Fruit fly (Drosophila melanogaster) whole organism, pupa: Measurements from ENCODE around the gene Daxx.

ENCODE experiments used
- CG10348 ChIP-seq: fragments of 200-800 bp; sonication (Bioruptor generic); IDR thresholded peaks from 2 replicates; pipeline ENCODE4 v1.3.6; 2022; ENCODE audit warnings: missing biosample characterization, missing genetic modification characterization
- CG13204 ChIP-seq: fragments of 200-800 bp; sonication (Bioruptor generic); optimal IDR thresholded peaks from 2 replicates; lab custom pipeline; 2018; ENCODE audit warnings: missing biosample characterization, mild to moderate bottlenecking, missing genetic modification characterization, moderate library complexity
- D1 ChIP-seq: fragments of 200-800 bp; sonication (Bioruptor generic); optimal IDR thresholded peaks from 2 replicates; lab custom pipeline; 2018; ENCODE audit warnings: missing biosample characterization, mild to moderate bottlenecking, missing genetic modification characterization, moderate library complexity
- Ets98B ChIP-seq: fragments of 200-800 bp; sonication (Bioruptor generic); IDR thresholded peaks from 2 replicates; pipeline ENCODE4 v1.3.6; 2022; ENCODE audit warnings: missing biosample characterization, missing genetic modification characterization
- Pif1B ChIP-seq: fragments of 200-800 bp; sonication (Bioruptor generic); optimal IDR thresholded peaks from 3 replicates; lab custom pipeline; 2016; ENCODE audit warnings: missing biosample characterization, missing genetic modification characterization
- fd96Ca ChIP-seq: fragments of 200-800 bp; sonication (Bioruptor generic); IDR thresholded peaks from 3 replicates; pipeline ENCODE4 v1.3.6; 2022; ENCODE audit warnings: missing biosample characterization, missing genetic modification characterization
- rn ChIP-seq: fragments of 200-800 bp; sonication (Bioruptor generic); IDR thresholded peaks from 2 replicates; pipeline ENCODE4 v1.3.6; 2022; ENCODE audit warnings: missing biosample characterization, missing genetic modification characterization

- TF ChIP-seq CG10348 (GFP tag; lab: Robert Waterston, UW) (no peak), fd96Ca (GFP tag; lab: Robert Waterston, UW) (no peak), CG13204 (GFP tag; lab: Kevin White, UChicago) (no peak), D1 (tag; lab: Kevin White, UChicago) (no peak), Ets98B (GFP tag; lab: Robert Waterston, UW) (no peak), Pif1B (no peak), rn (GFP tag; lab: Robert Waterston, UW) (no peak)
Measured at dm6 chr2L:6531985-6532699, 51.4 kb downstream of the Daxx start.
